Worm (Caenorhabditis elegans) whole organism, L1 larva: ENCODE results near the gene col-94.

Experiments
- aly-2 ChIP-seq: fragments of 150-350 bp; optimal IDR thresholded peaks from 2 replicates; lab custom pipeline; 2014; ENCODE audit warnings: missing biosample characterization, missing genetic modification characterization
- ceh-8 ChIP-seq: fragments of 200-800 bp; sonication (Bioruptor generic); optimal IDR thresholded peaks from 2 replicates; lab custom pipeline; 2018; ENCODE audit warnings: mild to moderate bottlenecking, missing genetic modification characterization, moderate library complexity, missing compliant biosample characterization
- nhr-76 ChIP-seq: sonication (generic microtip); optimal IDR thresholded peaks from 2 replicates; lab custom pipeline; 2017; ENCODE audit warnings: missing biosample characterization, missing genetic modification characterization
- nhr-85 ChIP-seq: sonication (generic microtip); peaks from one replicate; lab custom pipeline; 2016; ENCODE audit warnings: missing genetic modification characterization, inconsistent platforms, missing compliant biosample characterization
- snpc-4 ChIP-seq: fragments of 150-350 bp; optimal IDR thresholded peaks from 2 replicates; lab custom pipeline; 2014; ENCODE audit warnings: missing biosample characterization, missing genetic modification characterization
- unc-62 ChIP-seq: fragments of 150-350 bp; optimal IDR thresholded peaks from 2 replicates; lab custom pipeline; 2014; ENCODE audit warnings: missing biosample characterization, missing genetic modification reagents, missing genetic modification characterization
- ztf-4 ChIP-seq: fragments of 150-350 bp; optimal IDR thresholded peaks from 2 replicates; lab custom pipeline; 2014; ENCODE audit warnings: missing biosample characterization, missing genetic modification characterization

DNA sequence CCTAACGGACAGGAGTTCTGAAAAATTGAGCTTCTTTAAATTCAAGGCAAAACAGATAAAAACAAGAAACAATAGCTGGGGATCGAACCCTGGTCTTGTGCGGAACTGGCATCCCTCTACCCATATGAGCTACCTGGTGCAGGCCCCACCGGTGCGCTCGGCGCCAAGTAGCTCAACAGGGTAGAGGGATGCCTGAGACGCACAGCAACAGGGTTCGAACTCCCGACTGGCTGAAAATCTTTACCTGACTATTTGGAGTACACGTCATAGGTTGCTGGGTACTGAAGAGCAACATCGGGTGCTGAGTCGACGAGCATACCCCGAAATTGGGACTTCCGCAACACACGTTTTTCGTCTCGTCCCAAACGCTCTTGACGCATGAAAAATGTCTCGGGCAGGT is 24.8 kb downstream of the col-94 start:
- TF ChIP-seq nhr-76 (tag; lab: Kevin White, UChicago) (no peak), unc-62 (GFP tag; lab: Kevin White, UChicago) (no peak), aly-2 (tag; lab: Kevin White, UChicago) (no peak), ceh-8 (GFP tag; lab: Kevin White, UChicago) (no peak), ztf-4 (tag; lab: Kevin White, UChicago) (no peak), snpc-4 (tag; lab: Kevin White, UChicago) (no peak), nhr-85 (tag; lab: Kevin White, UChicago) (no peak)
